Fruit fly (Drosophila melanogaster) whole organism, pupa: ENCODE data around the gene CG33270.

Experiments
- CG34367 ChIP-seq: fragments of 200-800 bp; sonication (Bioruptor generic); optimal IDR thresholded peaks from 2 replicates; lab custom pipeline; 2018; ENCODE audit warnings: missing biosample characterization, mild to moderate bottlenecking, missing genetic modification characterization
- CG8159 ChIP-seq: fragments of 200-800 bp; sonication (Bioruptor generic); optimal IDR thresholded peaks from 3 replicates; lab custom pipeline; 2018; ENCODE audit warnings: missing biosample characterization, mild to moderate bottlenecking, missing genetic modification characterization, moderate library complexity
- CG8301 ChIP-seq: fragments of 200-800 bp; sonication (Bioruptor generic); optimal IDR thresholded peaks from 2 replicates; lab custom pipeline; 2018; ENCODE audit warnings: missing biosample characterization, mild to moderate bottlenecking, missing genetic modification characterization
- D1 ChIP-seq: fragments of 200-800 bp; sonication (Bioruptor generic); optimal IDR thresholded peaks from 2 replicates; lab custom pipeline; 2018; ENCODE audit warnings: missing biosample characterization, mild to moderate bottlenecking, missing genetic modification characterization, moderate library complexity
- Pif1A ChIP-seq: fragments of 200-800 bp; sonication (Bioruptor generic); optimal IDR thresholded peaks from 3 replicates; lab custom pipeline; 2016; ENCODE audit warnings: missing biosample characterization, missing genetic modification characterization

DNA sequence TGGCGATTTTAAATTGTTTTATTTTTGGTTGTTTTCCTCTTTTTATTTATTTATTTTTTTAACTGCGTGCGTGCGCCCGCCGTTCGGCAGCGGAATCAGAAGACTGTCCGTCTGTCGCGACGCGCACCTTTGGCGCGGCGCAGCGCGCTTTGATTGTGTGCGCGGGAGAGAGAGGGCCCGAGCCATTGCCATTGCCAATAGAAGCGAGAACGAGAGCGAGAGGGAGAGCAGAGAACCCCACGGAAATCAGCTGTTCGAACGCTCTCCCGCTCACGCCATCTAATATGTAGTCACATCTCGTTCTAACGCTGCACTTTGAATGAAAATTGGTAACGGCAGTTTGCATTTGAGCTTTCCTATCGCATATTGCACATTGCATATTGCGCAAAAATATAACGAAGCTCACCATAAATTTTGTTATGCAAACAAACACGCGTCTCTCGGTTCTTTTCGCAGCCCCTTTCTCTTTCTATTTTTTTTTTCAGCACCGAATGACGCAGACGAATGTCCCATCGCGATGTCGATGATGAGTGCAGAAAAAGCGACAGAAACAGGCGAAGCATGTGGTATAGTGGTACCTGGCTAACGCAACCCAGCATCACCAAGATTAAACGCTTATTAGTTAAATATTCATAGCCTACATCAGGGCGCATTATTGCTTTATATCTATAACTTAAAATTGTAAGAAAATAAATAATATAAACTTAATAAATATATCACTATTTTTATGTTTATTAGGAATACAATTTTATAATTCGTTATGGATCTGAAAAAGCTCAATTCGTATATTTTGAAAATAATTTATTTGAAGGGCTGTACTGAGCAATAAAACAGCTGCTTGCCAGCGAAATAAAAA, 43.8 kb downstream of the CG33270 start:
- TF ChIP-seq D1 (tag; lab: Kevin White, UChicago): no peak
- no peak for TF ChIP-seq CG34367 (tag; lab: Kevin White, UChicago)
- TF ChIP-seq CG8159 (tag; lab: Kevin White, UChicago): no peak
- no peak for TF ChIP-seq CG8301 (tag; lab: Kevin White, UChicago)
- no peak for TF ChIP-seq Pif1A
